Worm (Caenorhabditis elegans) whole organism, L3 larva: ENCODE results near the gene gst-34.

Experiments used
- R02D3.7 ChIP-seq: fragments of 150-350 bp; optimal IDR thresholded peaks from 2 replicates; lab custom pipeline; 2014; ENCODE audit warnings: missing biosample characterization, missing genetic modification characterization
- ZK546.5 ChIP-seq: sonication (generic microtip); optimal IDR thresholded peaks from 2 replicates; lab custom pipeline; 2017; ENCODE audit warnings: missing biosample characterization, missing genetic modification characterization
- aly-2 ChIP-seq: fragments of 150-350 bp; optimal IDR thresholded peaks from 2 replicates; lab custom pipeline; 2014; ENCODE audit warnings: missing biosample characterization, missing genetic modification characterization
- ama-1 ChIP-seq: fragments of 150-350 bp; optimal IDR thresholded peaks from 2 replicates; lab custom pipeline; 2018
- ceh-16 ChIP-seq: sonication (generic microtip); optimal IDR thresholded peaks from 2 replicates; lab custom pipeline; 2017; ENCODE audit warnings: missing biosample characterization, missing genetic modification characterization
- ceh-82 ChIP-seq: fragments of 150-350 bp; optimal IDR thresholded peaks from 2 replicates; lab custom pipeline; 2014; ENCODE audit warnings: missing biosample characterization, missing genetic modification characterization
- ceh-9 ChIP-seq: sonication (generic microtip); optimal IDR thresholded peaks from 2 replicates; lab custom pipeline; 2018; ENCODE audit warnings: missing biosample characterization, missing genetic modification characterization
- egl-27 ChIP-seq: sonication (generic microtip); optimal IDR thresholded peaks from 4 replicates; lab custom pipeline; 2017; ENCODE audit warnings: missing biosample characterization, missing genetic modification reagents, missing genetic modification characterization
- egl-5 ChIP-seq: fragments of 150-350 bp; optimal IDR thresholded peaks from 2 replicates; lab custom pipeline; 2017; ENCODE audit warnings: missing biosample characterization, missing genetic modification reagents, missing genetic modification characterization, inconsistent platforms
- elt-1 ChIP-seq: fragments of 150-350 bp; optimal IDR thresholded peaks from 2 replicates; lab custom pipeline; 2014; ENCODE audit warnings: missing biosample characterization, missing genetic modification characterization
- elt-2 ChIP-seq: sonication (generic microtip); optimal IDR thresholded peaks from 2 replicates; lab custom pipeline; 2016; ENCODE audit warnings: missing genetic modification reagents, mild to moderate bottlenecking, missing genetic modification characterization, missing compliant biosample characterization
- elt-3 ChIP-seq, 3 experiments: fragments of 150-350 bp in 1 of 3; sonication (generic microtip) in 2 of 3; optimal IDR thresholded peaks; 2 replicates in 2 of 3; 4 replicates in 1 of 3; lab custom pipeline; 2014 to 2017; ENCODE audit warnings: missing biosample characterization in 3 of 3, missing genetic modification characterization in 3 of 3
- fkh-10 ChIP-seq: sonication (generic microtip); optimal IDR thresholded peaks from 2 replicates; lab custom pipeline; 2017; ENCODE audit warnings: missing biosample characterization, missing genetic modification reagents, missing genetic modification characterization
- jun-1 ChIP-seq: fragments of 150-350 bp; optimal IDR thresholded peaks from 2 replicates; lab custom pipeline; 2014; ENCODE audit warnings: missing biosample characterization, missing genetic modification reagents, missing genetic modification characterization
- lin-39 ChIP-seq: fragments of 150-350 bp; optimal IDR thresholded peaks from 2 replicates; lab custom pipeline; 2018; ENCODE audit warnings: missing biosample characterization, missing genetic modification reagents, missing genetic modification characterization
- lsy-12 ChIP-seq: sonication (generic microtip); optimal IDR thresholded peaks from 2 replicates; lab custom pipeline; 2016; ENCODE audit warnings: mild to moderate bottlenecking, missing genetic modification characterization, missing compliant biosample characterization
- mdl-1 ChIP-seq: fragments of 150-350 bp; optimal IDR thresholded peaks from 2 replicates; lab custom pipeline; 2014; ENCODE audit warnings: missing biosample characterization, missing genetic modification characterization
- mml-1 ChIP-seq: fragments of 150-350 bp; sonication (generic microtip); optimal IDR thresholded peaks from 3 replicates; lab custom pipeline; 2014; ENCODE audit warnings: missing biosample characterization, missing genetic modification characterization
- nhr-11 ChIP-seq: fragments of 150-350 bp; optimal IDR thresholded peaks from 2 replicates; lab custom pipeline; 2014; ENCODE audit warnings: missing biosample characterization, missing genetic modification characterization
- nhr-12 ChIP-seq: fragments of 150-350 bp; optimal IDR thresholded peaks from 2 replicates; lab custom pipeline; 2014; ENCODE audit warnings: missing biosample characterization, missing genetic modification characterization
- nhr-23 ChIP-seq: fragments of 150-350 bp; optimal IDR thresholded peaks from 2 replicates; lab custom pipeline; 2014; ENCODE audit warnings: missing biosample characterization, missing genetic modification reagents, missing genetic modification characterization
- nhr-25 ChIP-seq: sonication (generic microtip); optimal IDR thresholded peaks from 2 replicates; lab custom pipeline; 2017; ENCODE audit warnings: missing biosample characterization, missing genetic modification characterization
- nhr-28 ChIP-seq: fragments of 150-350 bp; optimal IDR thresholded peaks from 2 replicates; lab custom pipeline; 2014; ENCODE audit warnings: missing biosample characterization, missing genetic modification characterization
- nhr-43 ChIP-seq: sonication (generic microtip); optimal IDR thresholded peaks from 2 replicates; lab custom pipeline; 2016; ENCODE audit warnings: mild to moderate bottlenecking, missing genetic modification characterization, missing compliant biosample characterization; ENCODE audit not compliant: poor library complexity, severe bottlenecking
- nhr-67 ChIP-seq: fragments of 150-350 bp; optimal IDR thresholded peaks from 2 replicates; lab custom pipeline; 2014; ENCODE audit warnings: missing biosample characterization, missing genetic modification characterization
- nhr-76 ChIP-seq: fragments of 150-350 bp; sonication (generic microtip); optimal IDR thresholded peaks from 5 replicates; lab custom pipeline; 2014; ENCODE audit warnings: missing biosample characterization, missing genetic modification characterization
- pha-4 ChIP-seq: fragments of 150-350 bp; optimal IDR thresholded peaks from 2 replicates; lab custom pipeline; 2014; ENCODE audit warnings: missing biosample characterization, missing genetic modification reagents, missing genetic modification characterization
- pqm-1 ChIP-seq: fragments of 150-350 bp; optimal IDR thresholded peaks from 2 replicates; lab custom pipeline; 2017; ENCODE audit warnings: missing biosample characterization, missing genetic modification characterization, inconsistent platforms
- sea-2 ChIP-seq: fragments of 150-350 bp; sonication (generic microtip); optimal IDR thresholded peaks from 4 replicates; lab custom pipeline; 2014; ENCODE audit warnings: missing biosample characterization, missing genetic modification reagents, missing genetic modification characterization
- skn-1 ChIP-seq: fragments of 150-350 bp; optimal IDR thresholded peaks from 2 replicates; lab custom pipeline; 2014; ENCODE audit warnings: missing biosample characterization, missing genetic modification characterization
- snpc-4 ChIP-seq: fragments of 150-350 bp; optimal IDR thresholded peaks from 2 replicates; lab custom pipeline; 2014; ENCODE audit warnings: missing biosample characterization, missing genetic modification characterization
- tbx-2 ChIP-seq: sonication (generic microtip); optimal IDR thresholded peaks from 2 replicates; lab custom pipeline; 2016; ENCODE audit warnings: mild to moderate bottlenecking, missing genetic modification characterization, missing compliant biosample characterization
- unc-62 ChIP-seq: fragments of 150-350 bp; sonication (generic microtip); optimal IDR thresholded peaks from 4 replicates; lab custom pipeline; 2014; ENCODE audit warnings: missing biosample characterization, missing genetic modification reagents, missing genetic modification characterization
- zag-1 ChIP-seq: fragments of 150-350 bp; optimal IDR thresholded peaks from 2 replicates; lab custom pipeline; 2014; ENCODE audit warnings: missing biosample characterization, missing genetic modification characterization
- ztf-11 ChIP-seq: fragments of 150-350 bp; optimal IDR thresholded peaks from 2 replicates; lab custom pipeline; 2014; ENCODE audit warnings: missing biosample characterization, missing genetic modification characterization
- ztf-4 ChIP-seq: fragments of 150-350 bp; optimal IDR thresholded peaks from 2 replicates; lab custom pipeline; 2014; ENCODE audit warnings: missing biosample characterization, missing genetic modification characterization

gst-34 gene

ce11 chrII:15229785-15230393 is 46.9 kb upstream of the gst-34 start, which contains the start of gene spsb-2:
spsb-2 (plus strand) TSS chrII:15230343.
- TF ChIP-seq sea-2 (GFP tag; lab: Kevin White, UChicago): no peak
- no peak for TF ChIP-seq nhr-67 (tag; lab: Kevin White, UChicago)
- TF ChIP-seq nhr-23 (tag; lab: Kevin White, UChicago): no peak
- no peak for TF ChIP-seq ZK546.5 (tag; lab: Kevin White, UChicago)
- TF ChIP-seq pha-4 (tag; lab: Kevin White, UChicago): no peak
- TF ChIP-seq ceh-9 (tag; lab: Kevin White, UChicago): no peak
- TF ChIP-seq egl-27 (tag; lab: Kevin White, UChicago): no peak

ce11 chrII:15228005-15228404 is 45.0 kb upstream of the gst-34 start:
- no peak for TF ChIP-seq ceh-16 (tag; lab: Kevin White, UChicago)
- no peak for TF ChIP-seq pha-4 (tag; lab: Kevin White, UChicago)
- TF ChIP-seq ama-1 (lab: Kevin White, UChicago): no peak
- no peak for TF ChIP-seq nhr-67 (tag; lab: Kevin White, UChicago)
- no peak for TF ChIP-seq ceh-9 (tag; lab: Kevin White, UChicago)
- no peak for TF ChIP-seq elt-2 (tag; lab: Kevin White, UChicago)
- no peak for TF ChIP-seq nhr-12
- TF ChIP-seq nhr-23 (tag; lab: Kevin White, UChicago): no peak
- TF ChIP-seq mdl-1 (tag; lab: Kevin White, UChicago): no peak
- TF ChIP-seq nhr-25 (tag; lab: Kevin White, UChicago): no peak
- TF ChIP-seq snpc-4 (tag; lab: Kevin White, UChicago): no peak
- TF ChIP-seq, all 47 proteins: peak for 0

- TF ChIP-seq ama-1 (lab: Kevin White, UChicago) (no peak), nhr-23 (tag; lab: Kevin White, UChicago) (no peak)
- TF ChIP-seq, all 47 proteins: peak for 0
Measured at ce11 chrII:15226805-15227204, 43.8 kb upstream of the gst-34 start.

ce11 chrII:15226186-15226585 is 43.1 kb upstream of the gst-34 start:
- TF ChIP-seq nhr-11 (tag; lab: Kevin White, UChicago): no peak
- no peak for TF ChIP-seq elt-2 (tag; lab: Kevin White, UChicago)
- no peak for TF ChIP-seq unc-62 (GFP tag; lab: Kevin White, UChicago)
- no peak for TF ChIP-seq ama-1 (lab: Kevin White, UChicago)
- no peak for TF ChIP-seq nhr-43 (tag; lab: Kevin White, UChicago)
- TF ChIP-seq mml-1: no peak
- TF ChIP-seq nhr-67 (tag; lab: Kevin White, UChicago): no peak

- no peak for TF ChIP-seq fkh-10 (GFP tag; lab: Kevin White, UChicago)
- TF ChIP-seq nhr-76 (tag; lab: Kevin White, UChicago): no peak
- TF ChIP-seq ceh-82 (tag; lab: Kevin White, UChicago): no peak
- no peak for TF ChIP-seq tbx-2
- no peak for TF ChIP-seq lsy-12 (tag; lab: Kevin White, UChicago)
- TF ChIP-seq ceh-16 (tag; lab: Kevin White, UChicago): no peak
- no peak for TF ChIP-seq jun-1
- no peak for TF ChIP-seq nhr-23 (tag; lab: Kevin White, UChicago)
- TF ChIP-seq lin-39: no peak
- TF ChIP-seq aly-2 (tag; lab: Kevin White, UChicago): no peak
Measured at ce11 chrII:15220116-15220515, 37.1 kb upstream of the gst-34 start.

- TF ChIP-seq pha-4 (tag; lab: Kevin White, UChicago) (peak; percentile 65), ztf-4 (tag; lab: Kevin White, UChicago) (no peak)
- TF ChIP-seq, all 47 proteins: peak for 1
Measured at ce11 chrII:15219033-15219432, 36.0 kb upstream of the gst-34 start.

- TF ChIP-seq ceh-16 (tag; lab: Kevin White, UChicago): no peak
- no peak for TF ChIP-seq skn-1 (tag; lab: Kevin White, UChicago)
- TF ChIP-seq pqm-1 (tag; lab: Kevin White, UChicago): no peak
- TF ChIP-seq nhr-12: no peak
- TF ChIP-seq nhr-25 (tag; lab: Kevin White, UChicago): no peak
- TF ChIP-seq nhr-11 (tag; lab: Kevin White, UChicago): no peak
- no peak for TF ChIP-seq fkh-10 (GFP tag; lab: Kevin White, UChicago)
- TF ChIP-seq zag-1 (tag; lab: Kevin White, UChicago): no peak
- TF ChIP-seq ceh-82 (tag; lab: Kevin White, UChicago): no peak
- no peak for TF ChIP-seq nhr-76 (tag; lab: Kevin White, UChicago)
- no peak for TF ChIP-seq lin-39
- no peak for TF ChIP-seq R02D3.7 (tag; lab: Kevin White, UChicago)
- no peak for TF ChIP-seq ztf-11 (tag; lab: Kevin White, UChicago)
- TF ChIP-seq mml-1: no peak
- no peak for TF ChIP-seq nhr-28 (tag; lab: Kevin White, UChicago)
- no peak for TF ChIP-seq elt-3 (tag; optimal IDR thresholded peaks at IDR 0.05; lab: Kevin White, UChicago)
- no peak for TF ChIP-seq elt-1
- TF ChIP-seq egl-5: no peak
- TF ChIP-seq tbx-2: no peak
Measured at ce11 chrII:15218609-15219008, 35.6 kb upstream of the gst-34 start.
